Worm (Caenorhabditis elegans): Measurements from ENCODE around the gene C14C10.2.

- TF ChIP-seq ama-1 (optimal IDR thresholded peaks at IDR 0.05) (no peak), tbx-2 (tag; optimal IDR thresholded peaks at IDR 0.05) (no peak), pqm-1 (tag; optimal IDR thresholded peaks at IDR 0.05) (no peak), sox-2 (GFP tag; IDR thresholded peaks at IDR 0.05) (no peak), pha-4 (tag; optimal IDR thresholded peaks at IDR 0.05) (no peak), nhr-11 (tag; optimal IDR thresholded peaks at IDR 0.05) (no peak), madf-2 (tag; optimal IDR thresholded peaks at IDR 0.05) (no peak)
Measured at ce11 chrV:12541207-12541606, 51.1 kb downstream of the C14C10.2 start.
